Worm (Caenorhabditis elegans) whole organism, early embryonic: Measurements from ENCODE around the gene mak-2.

Experiments
- F13C5.2 ChIP-seq: sonication (generic microtip); optimal IDR thresholded peaks from 2 replicates; lab custom pipeline; 2017; ENCODE audit warnings: mild to moderate bottlenecking, missing genetic modification characterization, inconsistent platforms, missing compliant biosample characterization
- aly-1 ChIP-seq: sonication (generic microtip); optimal IDR thresholded peaks from 2 replicates; lab custom pipeline; 2016; ENCODE audit warnings: missing genetic modification characterization, missing compliant biosample characterization
- ceh-36 ChIP-seq: sonication (generic microtip); optimal IDR thresholded peaks from 2 replicates; lab custom pipeline; 2016; ENCODE audit warnings: missing genetic modification characterization, inconsistent platforms, missing compliant biosample characterization
- scrt-1 ChIP-seq: fragments of 200-800 bp; sonication (Bioruptor generic); IDR thresholded peaks from 2 replicates; pipeline ENCODE4 v1.3.6; 2022; ENCODE audit warnings: missing genetic modification characterization, missing compliant biosample characterization
- sea-1 ChIP-seq: fragments of 200-800 bp; sonication (Bioruptor generic); conservative IDR thresholded peaks from 2 replicates; pipeline ENCODE4 v1.3.6; 2022; ENCODE audit warnings: missing genetic modification characterization, missing compliant biosample characterization

DNA sequence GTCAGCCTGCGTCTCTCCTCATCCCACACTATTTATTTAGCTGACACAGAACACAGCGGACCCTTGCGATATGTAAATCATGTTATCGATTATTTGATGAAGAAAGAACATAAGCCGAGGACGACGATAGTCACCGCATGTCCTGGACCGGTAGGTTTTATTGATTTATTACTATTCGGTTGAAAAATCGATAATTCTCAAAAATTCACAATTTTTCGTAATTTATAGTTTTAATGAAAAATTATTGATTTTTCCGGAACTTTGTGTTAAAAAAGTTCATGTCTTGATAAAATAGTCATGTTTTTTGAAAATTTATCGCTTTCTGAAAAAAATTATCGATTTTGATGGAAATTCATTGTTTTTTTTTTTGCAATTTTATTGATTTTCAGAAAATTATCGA is 36.9 kb upstream of the mak-2 start:
- TF ChIP-seq sea-1 (GFP tag; lab: Robert Waterston, UW): no peak
- no peak for TF ChIP-seq F13C5.2 (tag; lab: Kevin White, UChicago)
- no peak for TF ChIP-seq scrt-1
- no peak for TF ChIP-seq aly-1 (tag; lab: Kevin White, UChicago)
- TF ChIP-seq ceh-36 (tag; lab: Kevin White, UChicago): no peak
